Worm (Caenorhabditis elegans) whole organism, L2 larva: ENCODE results near the gene C18A3.7.

Source experiments
- F13H6.1 ChIP-seq: sonication (generic microtip); optimal IDR thresholded peaks from 2 replicates; lab custom pipeline; 2016; ENCODE audit warnings: missing genetic modification characterization, missing compliant biosample characterization
- ceh-82 ChIP-seq: fragments of 150-350 bp; optimal IDR thresholded peaks from 2 replicates; lab custom pipeline; 2014; ENCODE audit warnings: missing biosample characterization, missing genetic modification characterization
- elt-3 ChIP-seq: sonication (generic microtip); optimal IDR thresholded peaks from 2 replicates; lab custom pipeline; 2017; ENCODE audit warnings: missing biosample characterization, missing genetic modification characterization
- fos-1 ChIP-seq: fragments of 150-350 bp; optimal IDR thresholded peaks from 2 replicates; lab custom pipeline; 2014; ENCODE audit warnings: missing biosample characterization, missing genetic modification characterization
- mdl-1 ChIP-seq, 2 experiments: fragments of 150-350 bp in 1 of 2; sonication (generic microtip) in 1 of 2; optimal IDR thresholded peaks; 2 replicates each; lab custom pipeline; 2017; ENCODE audit warnings: missing biosample characterization in 2 of 2, missing genetic modification characterization in 2 of 2
- nhr-10 ChIP-seq: sonication (generic microtip); optimal IDR thresholded peaks from 2 replicates; lab custom pipeline; 2017; ENCODE audit warnings: missing biosample characterization, missing genetic modification characterization
- nhr-21 ChIP-seq: fragments of 150-350 bp; optimal IDR thresholded peaks from 2 replicates; lab custom pipeline; 2014; ENCODE audit warnings: missing biosample characterization, missing genetic modification characterization
- nhr-237 ChIP-seq: fragments of 150-350 bp; optimal IDR thresholded peaks from 2 replicates; lab custom pipeline; 2014; ENCODE audit warnings: missing biosample characterization, missing genetic modification characterization
- nhr-25 ChIP-seq: fragments of 150-350 bp; sonication (generic microtip); optimal IDR thresholded peaks from 3 replicates; lab custom pipeline; 2014; ENCODE audit warnings: missing biosample characterization, missing genetic modification characterization
- skn-1 ChIP-seq: sonication (generic microtip); optimal IDR thresholded peaks from 2 replicates; lab custom pipeline; 2017; ENCODE audit warnings: missing biosample characterization, missing genetic modification characterization
- snpc-4 ChIP-seq: fragments of 150-350 bp; optimal IDR thresholded peaks from 2 replicates; lab custom pipeline; 2014; ENCODE audit warnings: missing biosample characterization, missing genetic modification characterization
- ztf-4 ChIP-seq: fragments of 150-350 bp; optimal IDR thresholded peaks from 2 replicates; lab custom pipeline; 2014; ENCODE audit warnings: missing biosample characterization, missing genetic modification characterization

DNA sequence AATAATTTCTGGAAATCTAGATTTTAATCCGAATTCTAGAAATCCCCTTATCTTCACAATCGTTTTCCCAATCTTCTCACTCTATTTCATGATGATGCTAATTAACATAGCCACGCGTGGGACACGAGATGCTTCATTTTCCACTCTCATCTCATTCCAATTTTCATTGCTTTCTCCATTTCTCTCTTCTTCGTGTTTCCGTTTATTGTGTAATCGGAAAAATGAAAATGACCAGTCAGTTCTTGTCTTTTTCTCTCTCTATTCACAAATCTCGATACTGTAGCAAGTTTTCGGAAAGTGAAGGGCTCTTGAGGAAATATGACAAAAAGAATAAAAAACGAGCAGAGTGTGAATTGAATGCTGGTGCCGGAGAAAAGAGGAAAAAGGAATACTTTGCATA lies 25.8 kb downstream of the C18A3.7 start:
- TF ChIP-seq F13H6.1 (tag; lab: Kevin White, UChicago), result no peak
- TF ChIP-seq nhr-25 (tag; lab: Kevin White, UChicago), result no peak
- TF ChIP-seq fos-1 (tag; lab: Kevin White, UChicago), result no peak
- no peak for TF ChIP-seq mdl-1 (tag; optimal IDR thresholded peaks at IDR 0.05; lab: Kevin White, UChicago)
- TF ChIP-seq elt-3 (tag; lab: Kevin White, UChicago), result no peak
- no peak for TF ChIP-seq nhr-10
- no peak for TF ChIP-seq snpc-4 (tag; lab: Kevin White, UChicago)
- no peak for TF ChIP-seq nhr-237
- TF ChIP-seq ceh-82 (tag; lab: Kevin White, UChicago), result no peak
- TF ChIP-seq skn-1 (tag; lab: Kevin White, UChicago), result no peak
- TF ChIP-seq ztf-4 (tag; lab: Kevin White, UChicago), result no peak
- TF ChIP-seq nhr-21 (tag; lab: Kevin White, UChicago), result no peak
